Worm (Caenorhabditis elegans) whole organism, L1 larva: ENCODE results near the gene F44E5.2.

Source experiments
- fkh-10 ChIP-seq: sonication (generic microtip); optimal IDR thresholded peaks from 2 replicates; lab custom pipeline; 2017; ENCODE audit warnings: missing biosample characterization, missing genetic modification reagents, missing genetic modification characterization
- unc-130 ChIP-seq: fragments of 150-350 bp; optimal IDR thresholded peaks from 2 replicates; lab custom pipeline; 2017; ENCODE audit warnings: missing biosample characterization, missing genetic modification characterization, inconsistent platforms

DNA sequence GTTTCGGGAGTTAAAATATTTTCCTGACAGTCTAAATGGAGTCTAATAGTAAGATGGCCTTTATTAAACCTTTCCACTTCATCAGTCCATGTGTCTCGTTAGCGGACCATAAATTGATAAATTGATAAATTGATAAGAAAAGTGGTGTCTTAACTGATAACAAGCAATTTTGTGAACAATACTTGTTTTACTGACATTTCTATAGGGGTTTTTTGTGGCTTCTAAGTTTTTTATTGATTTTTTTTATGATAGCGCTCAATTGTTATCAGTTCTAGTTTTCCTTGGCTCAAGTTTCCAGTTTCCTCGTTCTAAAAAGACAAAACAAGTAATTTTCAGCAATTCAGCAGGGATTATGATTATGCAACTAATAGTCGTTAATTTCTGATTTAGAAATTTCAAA is 35.9 kb downstream of the F44E5.2 start, which contains the start of gene F43G6.17:
- TF ChIP-seq fkh-10 (GFP tag; lab: Kevin White, UChicago) = no peak
- no peak for TF ChIP-seq unc-130
